Fruit fly (Drosophila melanogaster): ENCODE data around the gene Ets21C.

Gene Ets21C

dm6 chr2L:510534-511014 is 42.1 kb downstream of the Ets21C start (continued):
- TF ChIP-seq CG34224 (GFP tag; IDR thresholded peaks at IDR 0.05; ENCODE audit: partially characterized antibody) (no peak), CG11696 (GFP tag; IDR thresholded peaks at IDR 0.05) (no peak), Kr (GFP tag; optimal IDR thresholded peaks at IDR 0.05) (peak; percentile 91), CG12219 (GFP tag; optimal IDR thresholded peaks at IDR 0.05) (peak; percentile 52), lilli (GFP tag; optimal IDR thresholded peaks at IDR 0.05) (no peak), CG18599 (GFP tag; optimal IDR thresholded peaks at IDR 0.05) (peak; percentile 69), Gsc (GFP tag; IDR thresholded peaks at IDR 0.05) (no peak), NK7.1 (GFP tag; optimal IDR thresholded peaks at IDR 0.05) (peak; percentile 70), cas (GFP tag; IDR thresholded peaks at IDR 0.05) (no peak), CG9727 (GFP tag; optimal IDR thresholded peaks at IDR 0.05) (peak; percentile 81), pnt (GFP tag; optimal IDR thresholded peaks at IDR 0.05) (peak; percentile 53), Ptx1 (GFP tag; IDR thresholded peaks at IDR 0.05) (no peak), phol (tag; optimal IDR thresholded peaks at IDR 0.05) (peak; percentile 16), E2f2 (GFP tag; IDR thresholded peaks at IDR 0.05) (0 out of 2 replicates have a peak, but pooled peaks have one; percentile 9), Bdp1 (GFP tag; optimal IDR thresholded peaks at IDR 0.05) (peak; percentile 23), luna (GFP tag; optimal IDR thresholded peaks at IDR 0.05) (no peak), dati (GFP tag; IDR thresholded peaks at IDR 0.05) (no peak), Hmx (GFP tag; optimal IDR thresholded peaks at IDR 0.05) (no peak), Sry-δ (GFP tag; optimal IDR thresholded peaks at IDR 0.05) (no peak), gem (tag; optimal IDR thresholded peaks at IDR 0.05) (peak; percentile 76), B-H2 (GFP tag; optimal IDR thresholded peaks at IDR 0.05) (peak; percentile 33), dpn (GFP tag; optimal IDR thresholded peaks at IDR 0.05) (peak; percentile 14 to 66), Aef1 (GFP tag; IDR thresholded peaks at IDR 0.05) (no peak), inv (GFP tag; IDR thresholded peaks at IDR 0.05; ENCODE audit: partially characterized antibody) (no peak), ATbp (GFP tag; optimal IDR thresholded peaks at IDR 0.05) (peak; percentile 91), ase (GFP tag; IDR thresholded peaks at IDR 0.05) (no peak), hkb (optimal IDR thresholded peaks at IDR 0.05) (no peak), hkb (GFP tag; IDR thresholded peaks at IDR 0.05) (peak; percentile 57), Xrp1 (GFP tag; IDR thresholded peaks at IDR 0.05) (peak; percentile 85), ERR (GFP tag; optimal IDR thresholded peaks at IDR 0.05) (no peak), CG10462 (GFP tag; optimal IDR thresholded peaks at IDR 0.05) (peak; percentile 29), CG12236 (GFP tag; optimal IDR thresholded peaks at IDR 0.05) (peak; percentile 88), caup (GFP tag; optimal IDR thresholded peaks at IDR 0.05; ENCODE audit: severe bottlenecking) (peak; percentile 73), cato (GFP tag; optimal IDR thresholded peaks at IDR 0.05; ENCODE audit: borderline replicate concordance) (peak; percentile 54), Myb (GFP tag; optimal IDR thresholded peaks at IDR 0.05) (peak; percentile 32), ems (GFP tag; optimal IDR thresholded peaks at IDR 0.05) (peak; percentile 2), Blimp-1 (GFP tag; optimal IDR thresholded peaks at IDR 0.05) (peak; percentile 69), CG14050 (GFP tag; IDR thresholded peaks at IDR 0.05) (no peak), CG32767 (GFP tag; IDR thresholded peaks at IDR 0.05) (peak; percentile 86), unpg (GFP tag; optimal IDR thresholded peaks at IDR 0.05) (peak; percentile 61), CG8924 (tag; optimal IDR thresholded peaks at IDR 0.05) (peak; percentile 70), CG17912 (GFP tag; optimal IDR thresholded peaks at IDR 0.05) (no peak), CG6791 (GFP tag; IDR thresholded peaks at IDR 0.05; ENCODE audit: partially characterized antibody) (no peak), ewg (GFP tag; optimal IDR thresholded peaks at IDR 0.05) (peak; percentile 47), CG17568 (GFP tag; optimal IDR thresholded peaks at IDR 0.05) (peak; percentile 82), dan (GFP tag; IDR thresholded peaks at IDR 0.05) (no peak), CG5245 (GFP tag; optimal IDR thresholded peaks at IDR 0.05) (peak; percentile 18), CG12744 (GFP tag; optimal IDR thresholded peaks at IDR 0.05) (peak; percentile 66), CG6854 (GFP tag; optimal IDR thresholded peaks at IDR 0.05) (peak; percentile 65), BEAF-32 (GFP tag; optimal IDR thresholded peaks at IDR 0.05) (no peak), p53 (GFP tag; optimal IDR thresholded peaks at IDR 0.05) (peak; percentile 10)

Measured in whole organism, embryonic.